Fruit fly (Drosophila melanogaster): ENCODE results near the gene CG7573.
A peak's percentile ranks its signal among the peaks of the same experiment; 100 is the strongest.

Gene CG7573

dm6 chr3L:11339276-11339675, 27.7 kb downstream of the CG7573 start (continued):
- TF ChIP-seq Fer2 (tag; optimal IDR thresholded peaks at IDR 0.05): no peak
- TF ChIP-seq CG11398 (GFP tag; optimal IDR thresholded peaks at IDR 0.05): no peak
- no peak for TF ChIP-seq Atf3 (GFP tag; optimal IDR thresholded peaks at IDR 0.05)
- no peak for TF ChIP-seq mam (GFP tag; optimal IDR thresholded peaks at IDR 0.05)
- no peak for TF ChIP-seq CkIIα-i1 (GFP tag; IDR thresholded peaks at IDR 0.05)
- TF ChIP-seq CG12769 (tag; optimal IDR thresholded peaks at IDR 0.05): no peak
- TF ChIP-seq CG7963 (GFP tag; IDR thresholded peaks at IDR 0.05; ENCODE audit: partially characterized antibody): no peak
- no peak for TF ChIP-seq ind (GFP tag; optimal IDR thresholded peaks at IDR 0.05)
- TF ChIP-seq CG9437 (GFP tag; optimal IDR thresholded peaks at IDR 0.05): no peak
- TF ChIP-seq CG11456 (GFP tag; IDR thresholded peaks at IDR 0.05): 0 out of 3 replicates have a peak, but pooled peaks have one; percentile 62
- TF ChIP-seq wor (GFP tag; IDR thresholded peaks at IDR 0.05): no peak
- TF ChIP-seq crol (GFP tag; IDR thresholded peaks at IDR 0.05): peak; percentile 70
- no peak for TF ChIP-seq al (GFP tag; IDR thresholded peaks at IDR 0.05)
- no peak for TF ChIP-seq pzg (GFP tag; optimal IDR thresholded peaks at IDR 0.05)
- no peak for TF ChIP-seq YL-1 (GFP tag; optimal IDR thresholded peaks at IDR 0.05)

dm6 chr3L:11341920-11342319, 30.4 kb downstream of the CG7573 start:
- TF ChIP-seq fru (optimal IDR thresholded peaks at IDR 0.05) (no peak), CG6765 (GFP tag; optimal IDR thresholded peaks at IDR 0.05) (no peak), gsb-n (tag; optimal IDR thresholded peaks at IDR 0.05) (peak; percentile 54), CG8290 (GFP tag; optimal IDR thresholded peaks at IDR 0.05) (no peak), CG8290 (tag; optimal IDR thresholded peaks at IDR 0.05) (peak in 1 of 2 experiments; percentile 12), chm (GFP tag; IDR thresholded peaks at IDR 0.05) (0 out of 2 replicates have a peak, but pooled peaks have one; percentile 34), gt (GFP tag; IDR thresholded peaks at IDR 0.05) (no peak), Ets65A (GFP tag) (peak; percentile 82), Med (GFP tag) (peak; percentile 55), sd (tag; optimal IDR thresholded peaks at IDR 0.05) (peak; percentile 19), CG8765 (GFP tag; IDR thresholded peaks at IDR 0.05) (no peak), abd-A (tag; optimal IDR thresholded peaks at IDR 0.05) (peak; percentile 41), sens (GFP tag) (peak; percentile 63)

dm6 chr3L:11342533-11343065, 31.1 kb downstream of the CG7573 start:
- no peak for TF ChIP-seq CG34422 (GFP tag; IDR thresholded peaks at IDR 0.05)
- TF ChIP-seq zen2 (GFP tag; IDR thresholded peaks at IDR 0.05; ENCODE audit: partially characterized antibody): no peak
- no peak for TF ChIP-seq hbn (GFP tag; IDR thresholded peaks at IDR 0.05; ENCODE audit: partially characterized antibody)
- TF ChIP-seq inv (GFP tag; IDR thresholded peaks at IDR 0.05; ENCODE audit: partially characterized antibody): no peak; the same call in 1 of the 2 replicates
- TF ChIP-seq Camta (GFP tag; optimal IDR thresholded peaks at IDR 0.05): no peak
- TF ChIP-seq Nf-YB (GFP tag; optimal IDR thresholded peaks at IDR 0.05): no peak
- peak; percentile 25 for TF ChIP-seq ash1 (GFP tag; optimal IDR thresholded peaks at IDR 0.05)
- no peak for TF ChIP-seq CG8089 (GFP tag; optimal IDR thresholded peaks at IDR 0.05)
- TF ChIP-seq gcm2 (GFP tag; optimal IDR thresholded peaks at IDR 0.05): no peak
- no peak for TF ChIP-seq hkb (optimal IDR thresholded peaks at IDR 0.05)
- TF ChIP-seq hkb (GFP tag; IDR thresholded peaks at IDR 0.05): no peak
- no peak for TF ChIP-seq Taf1 (GFP tag; IDR thresholded peaks at IDR 0.05)
- no peak for TF ChIP-seq CG2889 (GFP tag; IDR thresholded peaks at IDR 0.05)
- TF ChIP-seq Dfd (GFP tag; optimal IDR thresholded peaks at IDR 0.05): no peak
- no peak for TF ChIP-seq Hr78 (GFP tag; optimal IDR thresholded peaks at IDR 0.05)
- TF ChIP-seq NK7.1 (GFP tag; optimal IDR thresholded peaks at IDR 0.05): no peak
- no peak for TF ChIP-seq phol (tag; optimal IDR thresholded peaks at IDR 0.05)
- no peak for TF ChIP-seq org-1 (GFP tag; optimal IDR thresholded peaks at IDR 0.05)
- no peak for TF ChIP-seq CG4854 (GFP tag; optimal IDR thresholded peaks at IDR 0.05)
- TF ChIP-seq kah (GFP tag; optimal IDR thresholded peaks at IDR 0.05): no peak
- no peak for TF ChIP-seq CG34224 (GFP tag; IDR thresholded peaks at IDR 0.05; ENCODE audit: partially characterized antibody)
- TF ChIP-seq Xrp1 (GFP tag; IDR thresholded peaks at IDR 0.05): no peak
- TF ChIP-seq CG6654 (GFP tag; optimal IDR thresholded peaks at IDR 0.05): no peak
- TF ChIP-seq CG8290 (GFP tag; optimal IDR thresholded peaks at IDR 0.05): no peak
- TF ChIP-seq CG8290 (tag; optimal IDR thresholded peaks at IDR 0.05): peak in 1 of 2 experiments; percentile 61
- TF ChIP-seq mam (GFP tag; optimal IDR thresholded peaks at IDR 0.05): no peak

Data from whole organism, embryonic.